Fruit fly (Drosophila melanogaster) whole organism, embryonic: ENCODE data around the gene lqf.

Experiments
- ATbp ChIP-seq: fragments of 200-800 bp; sonication (Bioruptor generic); optimal IDR thresholded peaks from 2 replicates; lab custom pipeline; 2017; ENCODE audit warnings: missing biosample characterization, mild to moderate bottlenecking, missing genetic modification characterization, missing genetic modification reagents
- Aef1 ChIP-seq: fragments of 200-800 bp; sonication (Bioruptor generic); IDR thresholded peaks from 3 replicates; pipeline ENCODE4 v1.3.6; 2022; ENCODE audit warnings: missing biosample characterization, missing genetic modification characterization
- CG11456 ChIP-seq: fragments of 200-800 bp; sonication (Bioruptor generic); IDR thresholded peaks from 3 replicates; pipeline ENCODE4 v1.3.6; 2022; ENCODE audit warnings: missing biosample characterization, missing genetic modification characterization
- CG12071 ChIP-seq: fragments of 200-800 bp; sonication (Bioruptor generic); optimal IDR thresholded peaks from 3 replicates; lab custom pipeline; 2018; ENCODE audit warnings: missing biosample characterization, mild to moderate bottlenecking, missing genetic modification characterization
- CG14860 ChIP-seq: fragments of 200-800 bp; sonication (Bioruptor generic); IDR thresholded peaks from 3 replicates; pipeline ENCODE4 v1.3.6; 2022; ENCODE audit warnings: missing biosample characterization, missing genetic modification characterization; ENCODE audit not compliant: partially characterized antibody
- CG14965 ChIP-seq: fragments of 200-800 bp; sonication (Bioruptor generic); optimal IDR thresholded peaks from 2 replicates; lab custom pipeline; 2016; ENCODE audit warnings: missing biosample characterization, missing genetic modification characterization, borderline replicate concordance
- CG16863 ChIP-seq: fragments of 200-800 bp; sonication (Bioruptor generic); optimal IDR thresholded peaks from 3 replicates; lab custom pipeline; 2016; ENCODE audit warnings: missing biosample characterization, missing genetic modification characterization
- CG17568 ChIP-seq: fragments of 200-800 bp; sonication (Bioruptor generic); optimal IDR thresholded peaks from 2 replicates; lab custom pipeline; 2018; ENCODE audit warnings: missing biosample characterization, mild to moderate bottlenecking, missing genetic modification characterization, moderate library complexity
- CG18262 ChIP-seq: fragments of 200-800 bp; optimal IDR thresholded peaks from 3 replicates; lab custom pipeline; 2019; ENCODE audit warnings: missing biosample characterization, mild to moderate bottlenecking, missing genetic modification characterization, moderate library complexity
- CG30403 ChIP-seq: fragments of 200-800 bp; sonication (Bioruptor generic); optimal IDR thresholded peaks from 3 replicates; lab custom pipeline; 2016; ENCODE audit warnings: missing biosample characterization, missing genetic modification characterization
- CG7357 ChIP-seq: fragments of 200-800 bp; sonication (Bioruptor generic); IDR thresholded peaks from 3 replicates; pipeline ENCODE4 v1.3.6; 2022; ENCODE audit warnings: missing biosample characterization, missing genetic modification characterization
- CG7372 ChIP-seq: fragments of 200-800 bp; sonication (Bioruptor generic); IDR thresholded peaks from 2 replicates; pipeline ENCODE4 v1.3.6; 2022; ENCODE audit warnings: missing biosample characterization, missing genetic modification characterization
- CG7745 ChIP-seq: fragments of 200-800 bp; sonication (Bioruptor generic); optimal IDR thresholded peaks from 2 replicates; lab custom pipeline; 2018; ENCODE audit warnings: missing biosample characterization, mild to moderate bottlenecking, missing genetic modification characterization, moderate library complexity
- CG7839 ChIP-seq: fragments of 200-800 bp; sonication (Bioruptor generic); optimal IDR thresholded peaks from 3 replicates; lab custom pipeline; 2018; ENCODE audit warnings: missing biosample characterization, mild to moderate bottlenecking, missing genetic modification characterization, moderate library complexity
- D19A ChIP-seq: fragments of 200-800 bp; optimal IDR thresholded peaks from 3 replicates; lab custom pipeline; 2019; ENCODE audit warnings: missing biosample characterization, mild to moderate bottlenecking, missing genetic modification characterization, moderate library complexity
- Dbx ChIP-seq: fragments of 200-800 bp; sonication (Bioruptor generic); IDR thresholded peaks from 3 replicates; pipeline ENCODE4 v1.3.6; 2022; ENCODE audit warnings: missing biosample characterization, missing genetic modification characterization
- Eip74EF ChIP-seq, 2 experiments: fragments of 200-800 bp in 1 of 2; fragments of >200 bp in 1 of 2; sonication (Bioruptor generic) in 1 of 2; optimal IDR thresholded peaks; 2 replicates each; lab custom pipeline; 2017 to 2019; ENCODE audit warnings: missing biosample characterization in 2 of 2, missing genetic modification characterization in 2 of 2, mild to moderate bottlenecking in 1 of 2, moderate library complexity in 1 of 2
- H15 ChIP-seq: fragments of 200-800 bp; sonication (Bioruptor generic); IDR thresholded peaks from 3 replicates; pipeline ENCODE4 v1.3.6; 2022; ENCODE audit warnings: missing biosample characterization, missing genetic modification characterization
- HHEX ChIP-seq: fragments of 200-800 bp; sonication (Bioruptor generic); optimal IDR thresholded peaks from 3 replicates; lab custom pipeline; 2017; ENCODE audit warnings: missing biosample characterization, mild to moderate bottlenecking, missing genetic modification characterization, missing genetic modification reagents
- Jarid2 ChIP-seq: fragments of 200-800 bp; sonication (Bioruptor generic); optimal IDR thresholded peaks from 3 replicates; lab custom pipeline; 2017; ENCODE audit warnings: mild to moderate bottlenecking, missing biosample characterization, missing genetic modification reagents, missing genetic modification characterization
- Lhr ChIP-seq: fragments of 200-800 bp; sonication (Bioruptor generic); optimal IDR thresholded peaks from 3 replicates; lab custom pipeline; 2017; ENCODE audit warnings: mild to moderate bottlenecking, missing biosample characterization, missing genetic modification reagents, missing genetic modification characterization
- Max ChIP-seq: fragments of 200-800 bp; sonication (Bioruptor generic); optimal IDR thresholded peaks from 2 replicates; lab custom pipeline; 2016; ENCODE audit warnings: missing biosample characterization, mild to moderate bottlenecking, missing genetic modification characterization
- Myb ChIP-seq: fragments of 200-800 bp; sonication (Bioruptor generic); optimal IDR thresholded peaks from 2 replicates; lab custom pipeline; 2016; ENCODE audit warnings: missing biosample characterization, missing genetic modification characterization
- NC2β ChIP-seq: fragments of 200-800 bp; sonication (Bioruptor generic); optimal IDR thresholded peaks from 2 replicates; lab custom pipeline; 2016; ENCODE audit warnings: missing biosample characterization, missing genetic modification characterization
- Tbp ChIP-seq: fragments of >200 bp; optimal IDR thresholded peaks from 2 replicates; lab custom pipeline; 2018; ENCODE audit warnings: missing biosample characterization, missing genetic modification characterization
- Xbp1 ChIP-seq: fragments of 200-800 bp; sonication (Bioruptor generic); optimal IDR thresholded peaks from 3 replicates; lab custom pipeline; 2016; ENCODE audit warnings: missing biosample characterization, mild to moderate bottlenecking, missing genetic modification characterization
- ara ChIP-seq: fragments of 200-800 bp; sonication (Bioruptor generic); IDR thresholded peaks from 2 replicates; pipeline ENCODE4 v1.3.6; 2022; ENCODE audit warnings: missing biosample characterization, missing genetic modification characterization
- chn ChIP-seq: fragments of 200-800 bp; sonication (Bioruptor generic); optimal IDR thresholded peaks from 2 replicates; lab custom pipeline; 2016; ENCODE audit warnings: missing biosample characterization, missing genetic modification characterization
- crp ChIP-seq, 2 experiments: fragments of 200-800 bp; sonication (Bioruptor generic); optimal IDR thresholded peaks; 2 replicates in 1 of 2; 3 replicates in 1 of 2; lab custom pipeline; 2017; ENCODE audit warnings: missing biosample characterization in 2 of 2, missing genetic modification characterization in 2 of 2, mild to moderate bottlenecking in 1 of 2, moderate library complexity in 1 of 2
- dm ChIP-seq: fragments of 200-800 bp; sonication (Bioruptor generic); optimal IDR thresholded peaks from 3 replicates; lab custom pipeline; 2016; ENCODE audit warnings: missing biosample characterization, missing genetic modification characterization
- ewg ChIP-seq: fragments of 200-800 bp; sonication (Bioruptor generic); optimal IDR thresholded peaks from 3 replicates; lab custom pipeline; 2017; ENCODE audit warnings: mild to moderate bottlenecking, missing biosample characterization, missing genetic modification reagents, missing genetic modification characterization
- fru ChIP-seq: fragments of >200 bp; optimal IDR thresholded peaks from 2 replicates; lab custom pipeline; 2017
- ftz-f1 ChIP-seq: fragments of 200-800 bp; sonication (Bioruptor generic); optimal IDR thresholded peaks from 2 replicates; lab custom pipeline; 2016; ENCODE audit warnings: missing biosample characterization, missing genetic modification characterization
- gro ChIP-seq: fragments of 200-800 bp; sonication (Bioruptor generic); optimal IDR thresholded peaks from 2 replicates; lab custom pipeline; 2016; ENCODE audit warnings: missing biosample characterization, missing genetic modification characterization
- gt ChIP-seq: fragments of 200-800 bp; sonication (Bioruptor generic); IDR thresholded peaks from 2 replicates; pipeline ENCODE4 v1.3.6; 2022; ENCODE audit warnings: missing biosample characterization, missing genetic modification characterization
- her ChIP-seq: fragments of 200-800 bp; sonication (Bioruptor generic); optimal IDR thresholded peaks from 2 replicates; lab custom pipeline; 2016; ENCODE audit warnings: missing biosample characterization, missing genetic modification characterization
- kni ChIP-seq: fragments of 200-800 bp; sonication (Bioruptor generic); optimal IDR thresholded peaks from 3 replicates; lab custom pipeline; 2017; ENCODE audit warnings: mild to moderate bottlenecking, missing biosample characterization, missing genetic modification reagents, missing genetic modification characterization
- lilli ChIP-seq: fragments of 200-800 bp; sonication (Bioruptor generic); optimal IDR thresholded peaks from 3 replicates; lab custom pipeline; 2016; ENCODE audit warnings: missing biosample characterization, missing genetic modification characterization
- mam ChIP-seq: fragments of 200-800 bp; sonication (Bioruptor generic); optimal IDR thresholded peaks from 3 replicates; lab custom pipeline; 2016; ENCODE audit warnings: missing biosample characterization, missing genetic modification characterization
- p53 ChIP-seq: fragments of 200-800 bp; sonication (Bioruptor generic); optimal IDR thresholded peaks from 2 replicates; lab custom pipeline; 2016; ENCODE audit warnings: missing biosample characterization, missing genetic modification characterization
- pho ChIP-seq: fragments of 200-800 bp; sonication (Bioruptor generic); optimal IDR thresholded peaks from 2 replicates; lab custom pipeline; 2016; ENCODE audit warnings: missing biosample characterization, missing genetic modification characterization
- ro ChIP-seq: fragments of 200-800 bp; sonication (Bioruptor generic); IDR thresholded peaks from 2 replicates; pipeline ENCODE4 v1.3.6; 2022; ENCODE audit warnings: missing biosample characterization, missing genetic modification characterization
- slbo ChIP-seq: fragments of 200-800 bp; sonication (Bioruptor generic); IDR thresholded peaks from 2 replicates; pipeline ENCODE4 v1.3.6; 2022; ENCODE audit warnings: missing biosample characterization, missing genetic modification characterization
- sob ChIP-seq: fragments of 200-800 bp; sonication (Bioruptor generic); IDR thresholded peaks from 2 replicates; pipeline ENCODE4 v1.3.6; 2022; ENCODE audit warnings: missing biosample characterization, missing genetic modification characterization
- sqz ChIP-seq: fragments of 200-800 bp; sonication (Bioruptor generic); optimal IDR thresholded peaks from 3 replicates; lab custom pipeline; 2018; ENCODE audit warnings: missing biosample characterization, mild to moderate bottlenecking, missing genetic modification characterization
- stc ChIP-seq: fragments of 200-800 bp; sonication (Bioruptor generic); IDR thresholded peaks from 2 replicates; pipeline ENCODE4 v1.3.6; 2022; ENCODE audit warnings: missing biosample characterization, missing genetic modification characterization
- tna ChIP-seq: fragments of 200-800 bp; sonication (Bioruptor generic); IDR thresholded peaks from 2 replicates; pipeline ENCODE4 v1.3.6; 2022; ENCODE audit warnings: missing biosample characterization, missing genetic modification characterization; ENCODE audit not compliant: partially characterized antibody
- toy ChIP-seq: fragments of 200-800 bp; sonication (Bioruptor generic); IDR thresholded peaks from 2 replicates; pipeline ENCODE4 v1.3.6; 2022; ENCODE audit warnings: missing biosample characterization, missing genetic modification characterization
- zen2 ChIP-seq: fragments of 200-800 bp; sonication (Bioruptor generic); IDR thresholded peaks from 3 replicates; pipeline ENCODE4 v1.3.6; 2022; ENCODE audit warnings: missing biosample characterization, missing genetic modification characterization; ENCODE audit not compliant: partially characterized antibody

Gene lqf

dm6 chr3L:7510414-7511384, 17.9 kb upstream of the lqf start, which contains the start of gene CG7546 (continued):
- no peak for TF ChIP-seq CG14965
- TF ChIP-seq Jarid2 = no peak
- no peak for TF ChIP-seq CG17568 (GFP tag; lab: Kevin White, UChicago)
- no peak for TF ChIP-seq Max (GFP tag; lab: Kevin White, UChicago)
- no peak for TF ChIP-seq Eip74EF (GFP tag; optimal IDR thresholded peaks at IDR 0.05; lab: Kevin White, UChicago)
- TF ChIP-seq CG7839 = peak; percentile 50
- TF ChIP-seq gro (GFP tag; lab: Kevin White, UChicago) = no peak
- TF ChIP-seq her (GFP tag; lab: Kevin White, UChicago) = no peak
- no peak for TF ChIP-seq chn (GFP tag; lab: Kevin White, UChicago)
- TF ChIP-seq ewg (GFP tag; lab: Kevin White, UChicago) = peak; percentile 26
- peak; percentile 16 for TF ChIP-seq NC2β (GFP tag; lab: Kevin White, UChicago)
- TF ChIP-seq CG16863 (GFP tag; lab: Kevin White, UChicago) = peak; percentile 16
- peak; percentile 69 for TF ChIP-seq slbo
- TF ChIP-seq CG30403 (GFP tag; lab: Kevin White, UChicago) = peak; percentile 67
- TF ChIP-seq Myb (GFP tag; lab: Kevin White, UChicago) = no peak
- peak; percentile 63 for TF ChIP-seq Xbp1 (GFP tag; lab: Kevin White, UChicago)
- TF ChIP-seq H15 = no peak
- no peak for TF ChIP-seq fru (lab: Kevin White, UChicago)
- no peak for TF ChIP-seq HHEX (GFP tag; lab: Kevin White, UChicago)
- TF ChIP-seq tna (GFP tag; lab: Robert Waterston, UW) = no peak
- TF ChIP-seq pho (GFP tag; lab: Kevin White, UChicago) = no peak
- no peak; the same call in 2 of the 3 replicates for TF ChIP-seq zen2
- no peak for TF ChIP-seq gt (GFP tag; lab: Robert Waterston, UW)
- peak; percentile 52 for TF ChIP-seq dm (GFP tag; lab: Kevin White, UChicago)
- no peak for TF ChIP-seq Tbp (GFP tag; lab: Kevin White, UChicago)
- TF ChIP-seq p53 (GFP tag; lab: Kevin White, UChicago) = no peak
- no peak for TF ChIP-seq ara
- TF ChIP-seq mam (GFP tag; lab: Kevin White, UChicago) = peak; percentile 7
- TF ChIP-seq kni (GFP tag; lab: Kevin White, UChicago) = no peak
- 0 out of 2 replicates have a peak, but pooled peaks have one; percentile 17 for TF ChIP-seq stc
- no peak for TF ChIP-seq ftz-f1
- no peak for TF ChIP-seq ro (GFP tag; lab: Robert Waterston, UW)
- TF ChIP-seq CG14860 (GFP tag; lab: Robert Waterston, UW) = no peak
- no peak for TF ChIP-seq toy (GFP tag; lab: Robert Waterston, UW)
- no peak; the same call in 2 of the 3 replicates for TF ChIP-seq CG11456 (GFP tag; lab: Robert Waterston, UW)
- TF ChIP-seq CG12071 (GFP tag; lab: Kevin White, UChicago) = no peak
- 0 out of 2 replicates have a peak, but pooled peaks have one; percentile 11 for TF ChIP-seq sob (GFP tag; lab: Robert Waterston, UW)
- peak; percentile 63 for TF ChIP-seq Lhr (GFP tag; lab: Kevin White, UChicago)
- TF ChIP-seq D19A (tag; lab: Kevin White, UChicago) = no peak
- TF ChIP-seq CG7372 (GFP tag; lab: Robert Waterston, UW) = 0 out of 2 replicates have a peak, but pooled peaks have one; percentile 9
- no peak for TF ChIP-seq sqz (GFP tag; lab: Kevin White, UChicago)
- TF ChIP-seq CG7745 (tag; lab: Kevin White, UChicago) = no peak
- TF ChIP-seq crp (GFP tag; optimal IDR thresholded peaks at IDR 0.05; lab: Kevin White, UChicago) = no peak
- peak; percentile 39 for TF ChIP-seq CG18262 (tag; lab: Kevin White, UChicago)
- peak; percentile 31 for TF ChIP-seq lilli (GFP tag; lab: Kevin White, UChicago)
- peak; percentile 29; the same call in 1 of the 3 replicates for TF ChIP-seq Aef1 (GFP tag; lab: Robert Waterston, UW)
- TF ChIP-seq CG7357 (GFP tag; lab: Robert Waterston, UW) = no peak
- TF ChIP-seq Dbx (GFP tag; lab: Robert Waterston, UW) = 0 out of 3 replicates have a peak, but pooled peaks have one; percentile 18
- no peak for TF ChIP-seq ATbp
